Fruit fly (Drosophila melanogaster) whole organism, wandering third instar larva: ENCODE measurements around the gene Ack.
A peak's percentile ranks its signal among the peaks of the same experiment; 100 is the strongest.

Source experiments
- Abd-B ChIP-seq: fragments of >200 bp; optimal IDR thresholded peaks from 2 replicates; lab custom pipeline; 2017; ENCODE audit warnings: missing biosample characterization, missing genetic modification characterization
- CG32264 ChIP-seq: fragments of 200-800 bp; sonication (Bioruptor generic); optimal IDR thresholded peaks from 2 replicates; lab custom pipeline; 2016; ENCODE audit warnings: missing biosample characterization, missing genetic modification characterization
- CG9705 ChIP-seq: fragments of 200-800 bp; sonication (Bioruptor generic); optimal IDR thresholded peaks from 2 replicates; lab custom pipeline; 2018; ENCODE audit warnings: missing biosample characterization, mild to moderate bottlenecking, missing genetic modification characterization
- Dfd ChIP-seq: fragments of >200 bp; optimal IDR thresholded peaks from 2 replicates; lab custom pipeline; 2017; ENCODE audit warnings: missing biosample characterization, missing genetic modification characterization
- Dif ChIP-seq: fragments of 200-275, 200-300 bp; sonication (Bioruptor generic); optimal IDR thresholded peaks from 2 replicates; lab custom pipeline; 2018; ENCODE audit warnings: missing biosample characterization, missing genetic modification characterization; ENCODE audit not compliant: partially characterized antibody
- GATAd ChIP-seq: sonication (Bioruptor generic); optimal IDR thresholded peaks from 2 replicates; lab custom pipeline; 2016; ENCODE audit warnings: missing biosample characterization, missing genetic modification characterization
- HLH106 ChIP-seq: fragments of 200-800 bp; optimal IDR thresholded peaks from 3 replicates; lab custom pipeline; 2019; ENCODE audit warnings: missing biosample characterization, mild to moderate bottlenecking, missing genetic modification characterization, moderate library complexity
- Hr83 ChIP-seq: fragments of 200-300 bp; sonication (Bioruptor generic); optimal IDR thresholded peaks from 2 replicates; lab custom pipeline; 2016; ENCODE audit warnings: missing biosample characterization, mild to moderate bottlenecking, missing genetic modification characterization, moderate library complexity; ENCODE audit not compliant: poor library complexity, severe bottlenecking
- Jra ChIP-seq: sonication (Bioruptor generic); optimal IDR thresholded peaks from 2 replicates; lab custom pipeline; 2016; ENCODE audit warnings: missing biosample characterization, missing genetic modification characterization
- Myc ChIP-seq: fragments of >200 bp; optimal IDR thresholded peaks from 2 replicates; lab custom pipeline; 2017
- N ChIP-seq: fragments of >200 bp; optimal IDR thresholded peaks from 2 replicates; lab custom pipeline; 2018; ENCODE audit warnings: missing biosample characterization, missing external identifiers, missing genetic modification characterization
- Rel ChIP-seq, 2 experiments: fragments of 200-800 bp; sonication (Bioruptor generic) in 1 of 2; optimal IDR thresholded peaks; 2 replicates in 1 of 2; 3 replicates in 1 of 2; lab custom pipeline; 2016 to 2019; ENCODE audit warnings: mild to moderate bottlenecking in 2 of 2, missing biosample characterization in 2 of 2, missing genetic modification characterization in 2 of 2, moderate library complexity in 1 of 2
- Sp1 ChIP-seq: fragments of 200-800 bp; sonication (Bioruptor generic); optimal IDR thresholded peaks from 3 replicates; lab custom pipeline; 2019; ENCODE audit warnings: missing biosample characterization, mild to moderate bottlenecking, missing genetic modification characterization, moderate library complexity
- br ChIP-seq: fragments of 200-800 bp; sonication (Bioruptor generic); optimal IDR thresholded peaks from 2 replicates; lab custom pipeline; 2016; ENCODE audit warnings: missing biosample characterization, missing genetic modification characterization
- dl ChIP-seq, 2 experiments: fragments of 175-275, 200-275 bp in 1 of 2; fragments of 200-275 bp in 1 of 2; sonication (Bioruptor generic); optimal IDR thresholded peaks; lab custom pipeline; 2018; ENCODE audit warnings: mild to moderate bottlenecking in 2 of 2, missing biosample characterization in 2 of 2, missing genetic modification characterization in 2 of 2, moderate library complexity in 2 of 2; ENCODE audit not compliant: partially characterized antibody in 2 of 2, insufficient read depth in 1 of 2
- dmrt93B ChIP-seq: fragments of 200-800 bp; sonication (Bioruptor generic); optimal IDR thresholded peaks from 2 replicates; lab custom pipeline; 2018; ENCODE audit warnings: missing biosample characterization, mild to moderate bottlenecking, missing genetic modification characterization
- ey ChIP-seq: fragments of 200-800 bp; sonication (Bioruptor generic); optimal IDR thresholded peaks from 2 replicates; lab custom pipeline; 2016; ENCODE audit warnings: missing biosample characterization, missing genetic modification characterization
- foxo ChIP-seq, 2 experiments: fragments of 200-800 bp; sonication (Bioruptor generic); optimal IDR thresholded peaks; 2 replicates in 1 of 2; 3 replicates in 1 of 2; lab custom pipeline; 2016 to 2017; ENCODE audit warnings: missing biosample characterization in 2 of 2, missing genetic modification characterization in 2 of 2
- fru ChIP-seq: fragments of 200-800 bp; sonication (Bioruptor generic); optimal IDR thresholded peaks from 3 replicates; lab custom pipeline; 2016; ENCODE audit warnings: missing biosample characterization, mild to moderate bottlenecking, missing genetic modification characterization
- h ChIP-seq: fragments of 200-800 bp; sonication (Bioruptor generic); optimal IDR thresholded peaks from 3 replicates; lab custom pipeline; 2016; ENCODE audit warnings: missing biosample characterization, mild to moderate bottlenecking, missing genetic modification characterization
- lola ChIP-seq: fragments of >200 bp; optimal IDR thresholded peaks from 2 replicates; lab custom pipeline; 2017; ENCODE audit warnings: missing biosample characterization, missing genetic modification characterization
- pan ChIP-seq: fragments of >200 bp; optimal IDR thresholded peaks from 2 replicates; lab custom pipeline; 2017
- psq ChIP-seq: fragments of 200-800 bp; sonication (Bioruptor generic); optimal IDR thresholded peaks from 3 replicates; lab custom pipeline; 2017; ENCODE audit warnings: missing biosample characterization, mild to moderate bottlenecking, missing genetic modification characterization, moderate library complexity
- rgr ChIP-seq: fragments of 200-800 bp; sonication (Bioruptor generic); optimal IDR thresholded peaks from 3 replicates; lab custom pipeline; 2016; ENCODE audit warnings: missing biosample characterization, mild to moderate bottlenecking, missing genetic modification characterization
- sv ChIP-seq: fragments of 200-800 bp; sonication (Bioruptor generic); optimal IDR thresholded peaks from 3 replicates; lab custom pipeline; 2016; ENCODE audit warnings: missing biosample characterization, missing genetic modification characterization
- tai ChIP-seq: sonication (Bioruptor generic); optimal IDR thresholded peaks from 2 replicates; lab custom pipeline; 2016; ENCODE audit warnings: missing biosample characterization, missing genetic modification characterization
- woc ChIP-seq: sonication (Bioruptor generic); optimal IDR thresholded peaks from 2 replicates; lab custom pipeline; 2016; ENCODE audit warnings: missing biosample characterization, mild to moderate bottlenecking, missing genetic modification characterization

Ack gene

DNA sequence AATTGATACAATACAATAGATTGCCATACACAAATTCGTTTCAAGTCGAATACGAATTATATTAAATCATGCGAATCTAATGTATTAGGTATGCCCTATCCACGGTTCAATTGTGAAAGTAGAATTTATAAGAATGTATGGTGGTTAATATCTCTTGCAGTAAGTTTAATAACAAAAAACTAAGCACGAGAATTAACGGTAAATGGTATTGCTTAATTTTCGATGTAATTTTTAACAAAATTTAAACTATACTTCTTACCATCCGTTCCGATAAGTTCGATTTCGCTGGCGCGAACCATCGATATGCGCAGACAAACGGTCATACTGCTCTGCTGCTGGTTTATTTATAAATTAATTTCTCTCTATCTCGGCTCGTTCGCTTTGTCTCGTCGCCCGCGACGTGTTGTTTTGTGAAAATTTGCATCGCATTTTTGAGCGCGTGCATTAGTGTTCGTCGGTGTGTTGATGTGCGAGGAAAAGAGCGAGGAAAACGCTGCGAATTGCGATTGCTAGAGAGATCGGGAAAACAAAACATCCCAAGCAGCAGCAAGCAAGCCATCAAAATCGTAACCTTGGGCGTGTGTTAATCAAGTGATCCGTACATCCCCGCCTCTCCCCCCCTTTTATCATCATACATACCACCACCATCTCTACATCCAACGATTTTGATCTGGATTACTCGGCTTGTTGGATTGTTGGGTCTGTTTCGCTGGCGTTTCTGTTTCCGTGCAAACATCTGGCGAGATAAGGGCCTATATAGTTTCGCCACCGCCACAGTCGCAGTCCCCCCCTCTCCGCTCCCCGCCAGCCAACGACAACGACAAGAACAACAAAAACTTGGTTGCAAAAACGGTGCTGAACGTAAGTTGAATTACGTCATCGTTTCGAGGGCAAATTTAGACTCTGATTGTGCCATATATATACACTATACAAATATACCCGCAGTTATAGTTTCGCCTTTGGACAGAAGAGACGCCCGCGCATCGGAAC, 4.4 kb upstream of the Ack start, which contains the start of gene Fit1:
Gene Fit1, plus strand, starts transcription at position 307 of the 990 bp plus-strand sequence.
- no peak for TF ChIP-seq Rel (GFP tag; optimal IDR thresholded peaks at IDR 0.05; lab: Kevin White, UChicago)
- peak; percentile 55 for TF ChIP-seq Rel (tag; optimal IDR thresholded peaks at IDR 0.05; lab: Kevin White, UChicago)
- peak; percentile 12 for TF ChIP-seq Sp1 (GFP tag; lab: Kevin White, UChicago)
- TF ChIP-seq br (GFP tag; lab: Kevin White, UChicago) = peak; percentile 23
- TF ChIP-seq pan (lab: Kevin White, UChicago) = no peak

- TF ChIP-seq Jra (GFP tag; lab: Kevin White, UChicago) (peak; percentile 42), CG9705 (GFP tag; lab: Kevin White, UChicago) (no peak), Rel (GFP tag; optimal IDR thresholded peaks at IDR 0.05; lab: Kevin White, UChicago) (peak; percentile 32), Rel (tag; optimal IDR thresholded peaks at IDR 0.05; lab: Kevin White, UChicago) (peak; percentile 6), tai (GFP tag; lab: Kevin White, UChicago) (no peak), CG32264 (GFP tag; lab: Kevin White, UChicago) (no peak)
Measured at dm6 chr3L:4107120-4107519, 866 bp upstream of the Ack start.

dm6 chr3L:4108844-4109494, 983 bp downstream of the Ack start:
- TF ChIP-seq Sp1 (GFP tag; lab: Kevin White, UChicago) = peak; percentile 26
- no peak for TF ChIP-seq N (GFP tag; lab: Kevin White, UChicago)
- TF ChIP-seq HLH106 (tag; lab: Kevin White, UChicago) = peak; percentile 28
- peak; percentile 2 for TF ChIP-seq dmrt93B (GFP tag; lab: Kevin White, UChicago)
- TF ChIP-seq br (GFP tag; lab: Kevin White, UChicago) = peak; percentile 44
- TF ChIP-seq Dif (GFP tag; lab: Kevin White, UChicago) = no peak
- TF ChIP-seq Jra (GFP tag; lab: Kevin White, UChicago) = peak; percentile 21
- TF ChIP-seq psq (GFP tag; lab: Kevin White, UChicago) = peak; percentile 27
- TF ChIP-seq woc (GFP tag; lab: Kevin White, UChicago) = peak; percentile 28
- TF ChIP-seq ey = peak; percentile 29
- no peak for TF ChIP-seq CG9705 (GFP tag; lab: Kevin White, UChicago)
- no peak for TF ChIP-seq Dfd (GFP tag; lab: Kevin White, UChicago)
- TF ChIP-seq lola (GFP tag; lab: Kevin White, UChicago) = no peak
- TF ChIP-seq fru (GFP tag; lab: Kevin White, UChicago) = peak; percentile 59
- TF ChIP-seq rgr (GFP tag; lab: Kevin White, UChicago) = peak; percentile 36
- no peak for TF ChIP-seq dl (GFP tag; optimal IDR thresholded peaks at IDR 0.05; lab: Kevin White, UChicago; ENCODE audit: insufficient read depth in 1 of 2, partially characterized antibody in 2 of 2)
- TF ChIP-seq foxo (GFP tag; optimal IDR thresholded peaks at IDR 0.05; lab: Kevin White, UChicago) = peak in 1 of 2 experiments; percentile 27
- TF ChIP-seq h (GFP tag; lab: Kevin White, UChicago) = peak; percentile 46
- TF ChIP-seq sv (GFP tag; lab: Kevin White, UChicago) = peak; percentile 67

- no peak for TF ChIP-seq Dif (GFP tag; lab: Kevin White, UChicago)
- no peak for TF ChIP-seq CG9705 (GFP tag; lab: Kevin White, UChicago)
- TF ChIP-seq Dfd (GFP tag; lab: Kevin White, UChicago) = no peak
- TF ChIP-seq sv (GFP tag; lab: Kevin White, UChicago) = no peak
- no peak for TF ChIP-seq Abd-B (GFP tag; lab: Kevin White, UChicago)
- TF ChIP-seq psq (GFP tag; lab: Kevin White, UChicago) = no peak
- no peak for TF ChIP-seq GATAd (GFP tag; lab: Kevin White, UChicago)
- no peak for TF ChIP-seq Myc (lab: Kevin White, UChicago)
- TF ChIP-seq Hr83 (GFP tag; lab: Kevin White, UChicago) = no peak
- TF ChIP-seq, all 38 proteins: peak for 0
Measured at dm6 chr3L:4110212-4110611, 2.2 kb downstream of the Ack start.
